Fruit fly (Drosophila melanogaster) whole organism, embryonic: ENCODE data around the gene CG8173.

ENCODE experiments used
- Asciz ChIP-seq: fragments of 200-800 bp; sonication (Bioruptor generic); optimal IDR thresholded peaks from 2 replicates; lab custom pipeline; 2017; ENCODE audit warnings: missing biosample characterization, mild to moderate bottlenecking, missing genetic modification characterization, missing genetic modification reagents
- Awh ChIP-seq: fragments of 200-800 bp; sonication (Bioruptor generic); IDR thresholded peaks from 2 replicates; pipeline ENCODE4, ENCODE4 v1.3.6; 2022; ENCODE audit warnings: missing biosample characterization, missing genetic modification characterization
- B-H2 ChIP-seq: fragments of 200-800 bp; sonication (Bioruptor generic); optimal IDR thresholded peaks from 2 replicates; lab custom pipeline; 2018; ENCODE audit warnings: missing biosample characterization, mild to moderate bottlenecking, missing genetic modification characterization
- BtbVII ChIP-seq: fragments of 200-800 bp; sonication (Bioruptor generic); optimal IDR thresholded peaks from 3 replicates; lab custom pipeline; 2017; ENCODE audit warnings: missing biosample characterization, mild to moderate bottlenecking, missing genetic modification characterization
- CG10654 ChIP-seq: fragments of 200-800 bp; sonication (Bioruptor generic); optimal IDR thresholded peaks from 2 replicates; lab custom pipeline; 2016; ENCODE audit warnings: missing biosample characterization, missing genetic modification characterization
- CG11504 ChIP-seq: fragments of 200-800 bp; sonication (Bioruptor generic); optimal IDR thresholded peaks from 3 replicates; lab custom pipeline; 2019; ENCODE audit warnings: missing biosample characterization, mild to moderate bottlenecking, missing genetic modification characterization, moderate library complexity
- CG11696 ChIP-seq: fragments of 200-800 bp; sonication (Bioruptor generic); IDR thresholded peaks from 2 replicates; pipeline ENCODE4 v1.3.6; 2022; ENCODE audit warnings: missing biosample characterization, missing genetic modification characterization
- CG15011 ChIP-seq: fragments of 200-800 bp; sonication (Bioruptor generic); optimal IDR thresholded peaks from 3 replicates; lab custom pipeline; 2018; ENCODE audit warnings: missing biosample characterization, mild to moderate bottlenecking, missing genetic modification characterization
- CG15073 ChIP-seq: fragments of 200-800 bp; sonication (Bioruptor generic); optimal IDR thresholded peaks from 2 replicates; lab custom pipeline; 2016; ENCODE audit warnings: missing biosample characterization, missing genetic modification characterization
- CG1603 ChIP-seq: fragments of 200-800 bp; sonication (Bioruptor generic); optimal IDR thresholded peaks from 2 replicates; lab custom pipeline; 2019; ENCODE audit warnings: missing biosample characterization, mild to moderate bottlenecking, missing genetic modification characterization, moderate library complexity
- CG17568 ChIP-seq: fragments of 200-800 bp; sonication (Bioruptor generic); optimal IDR thresholded peaks from 2 replicates; lab custom pipeline; 2018; ENCODE audit warnings: missing biosample characterization, mild to moderate bottlenecking, missing genetic modification characterization, moderate library complexity
- CG18764 ChIP-seq: fragments of 200-800 bp; sonication (Bioruptor generic); optimal IDR thresholded peaks from 3 replicates; lab custom pipeline; 2016; ENCODE audit warnings: missing biosample characterization, missing genetic modification characterization
- CG2889 ChIP-seq: fragments of 200-800 bp; sonication (Bioruptor generic); IDR thresholded peaks from 3 replicates; pipeline ENCODE4 v1.3.6; 2022; ENCODE audit warnings: missing biosample characterization, missing genetic modification characterization
- CG4617 ChIP-seq: fragments of 200-800 bp; sonication (Bioruptor generic); optimal IDR thresholded peaks from 3 replicates; lab custom pipeline; 2016; ENCODE audit warnings: missing biosample characterization, missing genetic modification characterization, borderline replicate concordance
- CG7372 ChIP-seq: fragments of 200-800 bp; sonication (Bioruptor generic); IDR thresholded peaks from 2 replicates; pipeline ENCODE4 v1.3.6; 2022; ENCODE audit warnings: missing biosample characterization, missing genetic modification characterization
- CG7556 ChIP-seq: fragments of 200-800 bp; sonication (Bioruptor generic); optimal IDR thresholded peaks from 2 replicates; lab custom pipeline; 2017; ENCODE audit warnings: missing biosample characterization, mild to moderate bottlenecking, missing genetic modification characterization
- CG9817 ChIP-seq: fragments of 200-800 bp; sonication (Bioruptor generic); optimal IDR thresholded peaks from 2 replicates; lab custom pipeline; 2018; ENCODE audit warnings: missing biosample characterization, mild to moderate bottlenecking, missing genetic modification characterization, moderate library complexity
- CG9876 ChIP-seq: fragments of 200-800 bp; sonication (Bioruptor generic); optimal IDR thresholded peaks from 2 replicates; lab custom pipeline; 2016; ENCODE audit warnings: missing biosample characterization, missing genetic modification characterization
- Ets65A ChIP-seq: fragments of 200-800 bp; sonication (Bioruptor generic); peaks from one replicate; lab custom pipeline; 2016; ENCODE audit warnings: missing biosample characterization, missing genetic modification characterization
- HLHmδ ChIP-seq: fragments of 200-800 bp; sonication (Bioruptor generic); optimal IDR thresholded peaks from 2 replicates; lab custom pipeline; 2018; ENCODE audit warnings: missing biosample characterization, mild to moderate bottlenecking, missing genetic modification characterization, moderate library complexity
- MBD-R2 ChIP-seq: fragments of 200-800 bp; sonication (Bioruptor generic); IDR thresholded peaks from 2 replicates; pipeline ENCODE4 v1.3.6; 2022; ENCODE audit warnings: missing biosample characterization, missing genetic modification characterization
- Neu2 ChIP-seq: fragments of 200-800 bp; sonication (Bioruptor generic); optimal IDR thresholded peaks from 3 replicates; lab custom pipeline; 2016; ENCODE audit warnings: missing biosample characterization, missing genetic modification characterization, borderline replicate concordance
- Opbp ChIP-seq: fragments of 200-800 bp; sonication (Bioruptor generic); IDR thresholded peaks from 3 replicates; pipeline ENCODE4 v1.3.6; 2022; ENCODE audit warnings: missing biosample characterization, missing genetic modification characterization; ENCODE audit not compliant: partially characterized antibody
- Poxn ChIP-seq: fragments of 200-800 bp; sonication (Bioruptor generic); IDR thresholded peaks from 2 replicates; pipeline ENCODE4 v1.3.6; 2022; ENCODE audit warnings: missing biosample characterization, missing genetic modification characterization
- Sry-δ ChIP-seq: fragments of 200-800 bp; sonication (Bioruptor generic); optimal IDR thresholded peaks from 2 replicates; lab custom pipeline; 2016; ENCODE audit warnings: missing biosample characterization, missing genetic modification characterization
- btn ChIP-seq: fragments of 200-800 bp; sonication (Bioruptor generic); optimal IDR thresholded peaks from 2 replicates; lab custom pipeline; 2016; ENCODE audit warnings: missing biosample characterization, missing genetic modification characterization
- ci ChIP-seq: fragments of 200-800 bp; sonication (Bioruptor generic); IDR thresholded peaks from 3 replicates; pipeline ENCODE4 v1.3.6; 2022; ENCODE audit warnings: missing biosample characterization, missing genetic modification characterization
- danr ChIP-seq: fragments of 200-800 bp; sonication (Bioruptor generic); IDR thresholded peaks from 2 replicates; pipeline ENCODE4 v1.3.6; 2022; ENCODE audit warnings: missing biosample characterization, missing genetic modification characterization
- disco-r ChIP-seq: fragments of 200-800 bp; sonication (Bioruptor generic); optimal IDR thresholded peaks from 2 replicates; lab custom pipeline; 2016; ENCODE audit warnings: missing biosample characterization, missing genetic modification characterization
- fd3F ChIP-seq: fragments of 200-800 bp; sonication (Bioruptor generic); optimal IDR thresholded peaks from 2 replicates; lab custom pipeline; 2018; ENCODE audit warnings: missing biosample characterization, mild to moderate bottlenecking, missing genetic modification characterization, moderate library complexity
- fd96Cb ChIP-seq: fragments of 200-800 bp; sonication (Bioruptor generic); optimal IDR thresholded peaks from 2 replicates; lab custom pipeline; 2018; ENCODE audit warnings: missing biosample characterization, mild to moderate bottlenecking, missing genetic modification characterization, moderate library complexity
- gcm ChIP-seq: fragments of 200-800 bp; sonication (Bioruptor generic); optimal IDR thresholded peaks from 2 replicates; lab custom pipeline; 2019; ENCODE audit warnings: missing biosample characterization, mild to moderate bottlenecking, missing genetic modification characterization, moderate library complexity
- grau ChIP-seq: fragments of 200-800 bp; optimal IDR thresholded peaks from 3 replicates; lab custom pipeline; 2019; ENCODE audit warnings: missing biosample characterization, mild to moderate bottlenecking, missing genetic modification characterization, moderate library complexity
- hbn ChIP-seq: fragments of 200-800 bp; sonication (Bioruptor generic); IDR thresholded peaks from 2 replicates; pipeline ENCODE4 v1.3.6; 2022; ENCODE audit warnings: missing biosample characterization, missing genetic modification characterization; ENCODE audit not compliant: partially characterized antibody
- jumu ChIP-seq: fragments of 200-800 bp; sonication (Bioruptor generic); optimal IDR thresholded peaks from 3 replicates; lab custom pipeline; 2016; ENCODE audit warnings: missing biosample characterization, missing genetic modification characterization
- lmd ChIP-seq: fragments of 200-800 bp; sonication (Bioruptor generic); IDR thresholded peaks from 2 replicates; pipeline ENCODE4 v1.3.6; 2022; ENCODE audit warnings: missing biosample characterization, missing genetic modification characterization
- mam ChIP-seq: fragments of 200-800 bp; sonication (Bioruptor generic); optimal IDR thresholded peaks from 3 replicates; lab custom pipeline; 2016; ENCODE audit warnings: missing biosample characterization, missing genetic modification characterization
- p53 ChIP-seq: fragments of 200-800 bp; sonication (Bioruptor generic); optimal IDR thresholded peaks from 2 replicates; lab custom pipeline; 2016; ENCODE audit warnings: missing biosample characterization, missing genetic modification characterization
- rib ChIP-seq: fragments of 200-800 bp; sonication (Bioruptor generic); IDR thresholded peaks from 2 replicates; pipeline ENCODE4 v1.3.6; 2022; ENCODE audit warnings: missing biosample characterization, missing genetic modification characterization
- row ChIP-seq: fragments of 200-800 bp; sonication (Bioruptor generic); IDR thresholded peaks from 3 replicates; pipeline ENCODE4 v1.3.6; 2022; ENCODE audit warnings: missing biosample characterization, missing genetic modification characterization
- unpg ChIP-seq: fragments of 200-800 bp; sonication (Bioruptor generic); optimal IDR thresholded peaks from 3 replicates; lab custom pipeline; 2018; ENCODE audit warnings: missing biosample characterization, mild to moderate bottlenecking, missing genetic modification characterization, moderate library complexity
- wek ChIP-seq: fragments of 200-800 bp; sonication (Bioruptor generic); optimal IDR thresholded peaks from 3 replicates; lab custom pipeline; 2018; ENCODE audit warnings: missing biosample characterization, mild to moderate bottlenecking, missing genetic modification characterization, moderate library complexity

CG8173 gene

dm6 chrX:17710273-17711085, 1.0 kb upstream of the CG8173 start (continued):
- TF ChIP-seq CG18764 (no peak), wek (GFP tag; lab: Kevin White, UChicago) (no peak), CG4617 (no peak), HLHmδ (no peak), Awh (GFP tag; lab: Robert Waterston, UW) (no peak)

dm6 chrX:17708843-17709242, 610 bp downstream of the CG8173 start:
- peak; percentile 81 for TF ChIP-seq CG17568 (GFP tag; lab: Kevin White, UChicago)
- TF ChIP-seq CG11696 (GFP tag; lab: Robert Waterston, UW): no peak
- no peak for TF ChIP-seq CG15011 (GFP tag; lab: Kevin White, UChicago)
- TF ChIP-seq grau (tag; lab: Kevin White, UChicago): peak; percentile 23

- TF ChIP-seq rib (GFP tag; lab: Robert Waterston, UW) (no peak), Ets65A (GFP tag; lab: Kevin White, UChicago) (peak; percentile 58)
These were observed 1.8 kb downstream of the CG8173 start for dm6 chrX:17707691-17708090.

dm6 chrX:17702738-17703570, 6.5 kb downstream of the CG8173 start, which contains the start of the genes CG8188 and par-6:
Gene CG8188, minus strand, starts transcription at chrX:17703024.
Gene par-6, plus strand, starts transcription at chrX:17703352.
- peak; percentile 100 for TF ChIP-seq row (GFP tag; lab: Robert Waterston, UW)
- peak; percentile 81 for TF ChIP-seq gcm (GFP tag; lab: Kevin White, UChicago)
- TF ChIP-seq fd3F: peak; percentile 72
- peak; percentile 90 for TF ChIP-seq ci (GFP tag; lab: Robert Waterston, UW)
- peak; percentile 81 for TF ChIP-seq CG2889 (GFP tag; lab: Robert Waterston, UW)
- TF ChIP-seq lmd: peak; percentile 91
- peak; percentile 80 for TF ChIP-seq Sry-δ
- peak; percentile 88 for TF ChIP-seq jumu (GFP tag; lab: Kevin White, UChicago)
- peak; percentile 70 for TF ChIP-seq CG1603 (tag; lab: Kevin White, UChicago)
- TF ChIP-seq CG7556 (GFP tag; lab: Kevin White, UChicago): peak; percentile 74
- TF ChIP-seq btn (GFP tag; lab: Kevin White, UChicago): peak; percentile 65
- peak; percentile 90 for TF ChIP-seq CG9817 (tag; lab: Kevin White, UChicago)
- TF ChIP-seq CG11504: peak; percentile 82
- no peak for TF ChIP-seq Neu2 (GFP tag; lab: Kevin White, UChicago)
- peak; percentile 45; the same call in 1 of the 3 replicates for TF ChIP-seq Opbp (GFP tag; lab: Robert Waterston, UW)
- TF ChIP-seq fd96Cb: peak; percentile 84
- TF ChIP-seq disco-r (GFP tag; lab: Kevin White, UChicago): peak; percentile 63
- TF ChIP-seq CG15073 (GFP tag; lab: Kevin White, UChicago): peak; percentile 64
- TF ChIP-seq CG10654 (GFP tag; lab: Kevin White, UChicago): peak; percentile 82
- TF ChIP-seq Asciz: peak; percentile 77
- peak; percentile 49 for TF ChIP-seq CG15011 (GFP tag; lab: Kevin White, UChicago)
- peak; percentile 84 for TF ChIP-seq CG7372
- peak; percentile 76 for TF ChIP-seq BtbVII
- 0 out of 2 replicates have a peak, but pooled peaks have one; percentile 47 for TF ChIP-seq hbn (GFP tag; lab: Robert Waterston, UW)
- peak; percentile 68 for TF ChIP-seq p53 (GFP tag; lab: Kevin White, UChicago)
- TF ChIP-seq MBD-R2 (GFP tag; lab: Robert Waterston, UW): peak; percentile 65
- peak; percentile 85 for TF ChIP-seq B-H2 (GFP tag; lab: Kevin White, UChicago)
- TF ChIP-seq danr: peak; percentile 72
- peak; percentile 90 for TF ChIP-seq unpg (GFP tag; lab: Kevin White, UChicago)
- TF ChIP-seq CG9876 (GFP tag; lab: Kevin White, UChicago): peak; percentile 79
- peak; percentile 92 for TF ChIP-seq mam (GFP tag; lab: Kevin White, UChicago)
- TF ChIP-seq Poxn: no peak; the same call in 1 of the 2 replicates
